Fruit fly (Drosophila melanogaster): ENCODE results near the gene RhoGEF64C.
A peak's percentile ranks its signal among the peaks of the same experiment; 100 is the strongest.

Gene RhoGEF64C

dm6 chr3L:4694823-4695222 lies 2.2 kb downstream of the RhoGEF64C start, which contains the start of gene CG15876:
Gene CG15876, minus strand, starts transcription at chr3L:4694845.
- TF ChIP-seq CG9948 (tag; optimal IDR thresholded peaks at IDR 0.05) (no peak), EcR (GFP tag; optimal IDR thresholded peaks at IDR 0.05) (no peak), rn (GFP tag; IDR thresholded peaks at IDR 0.05) (no peak), Ets98B (GFP tag; IDR thresholded peaks at IDR 0.05) (no peak), CG15710 (tag; optimal IDR thresholded peaks at IDR 0.05) (no peak)

- TF ChIP-seq gl (tag; optimal IDR thresholded peaks at IDR 0.05): no peak
- TF ChIP-seq CG8301 (tag; optimal IDR thresholded peaks at IDR 0.05): no peak
- TF ChIP-seq CG34367 (tag; optimal IDR thresholded peaks at IDR 0.05): no peak
- TF ChIP-seq CG8159 (tag; optimal IDR thresholded peaks at IDR 0.05): no peak
- no peak for TF ChIP-seq Pif1B (GFP tag; optimal IDR thresholded peaks at IDR 0.05)
- TF ChIP-seq Snoo (tag; optimal IDR thresholded peaks at IDR 0.05): no peak
- TF ChIP-seq CG32121 (GFP tag; IDR thresholded peaks at IDR 0.05): no peak
- no peak for TF ChIP-seq CG17806 (tag; optimal IDR thresholded peaks at IDR 0.05)
- TF ChIP-seq CG9948 (tag; optimal IDR thresholded peaks at IDR 0.05): no peak
- TF ChIP-seq CG12605 (GFP tag; IDR thresholded peaks at IDR 0.05): no peak
- TF ChIP-seq CG14655 (GFP tag; optimal IDR thresholded peaks at IDR 0.05): no peak
- TF ChIP-seq EcR (GFP tag; optimal IDR thresholded peaks at IDR 0.05): no peak
- no peak for TF ChIP-seq rn (GFP tag; IDR thresholded peaks at IDR 0.05)
- no peak for TF ChIP-seq D1 (tag; optimal IDR thresholded peaks at IDR 0.05)
Measured at dm6 chr3L:4696380-4696779, 3.8 kb downstream of the RhoGEF64C start.

DNA sequence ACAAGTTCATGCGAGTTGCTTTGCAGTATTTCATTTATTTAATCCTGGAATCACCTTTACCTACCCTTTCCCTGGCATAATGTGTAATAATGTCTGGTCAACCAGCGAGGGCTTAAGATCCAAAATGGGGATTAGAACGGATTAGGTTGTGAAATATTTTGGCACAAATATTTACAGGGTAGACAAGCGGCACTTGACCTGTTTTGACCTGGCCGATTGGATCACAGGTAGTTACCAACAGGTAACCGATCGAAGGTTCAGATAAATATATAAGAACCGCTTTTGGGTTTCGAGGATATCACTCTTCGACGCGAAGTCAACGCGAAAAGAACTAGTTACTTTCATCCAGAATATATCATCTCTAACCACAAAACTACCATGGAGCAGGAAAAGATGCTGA lies 4.7 kb downstream of the RhoGEF64C start, which contains the start of gene CG13713:
CG13713 (plus strand) TSS at position 301 of the 400 bp plus-strand sequence.
- TF ChIP-seq CG8159 (tag; optimal IDR thresholded peaks at IDR 0.05) (no peak), CG8301 (tag; optimal IDR thresholded peaks at IDR 0.05) (no peak), fd96Ca (GFP tag; IDR thresholded peaks at IDR 0.05) (no peak), CG34367 (tag; optimal IDR thresholded peaks at IDR 0.05) (no peak), gl (tag; optimal IDR thresholded peaks at IDR 0.05) (no peak), CG9948 (tag; optimal IDR thresholded peaks at IDR 0.05) (no peak), CG10348 (GFP tag; IDR thresholded peaks at IDR 0.05) (no peak), CG12605 (GFP tag; IDR thresholded peaks at IDR 0.05) (no peak), CG32121 (GFP tag; IDR thresholded peaks at IDR 0.05) (no peak), Snoo (tag; optimal IDR thresholded peaks at IDR 0.05) (no peak), CG14655 (GFP tag; optimal IDR thresholded peaks at IDR 0.05) (no peak)

- TF ChIP-seq CG34367 (tag; optimal IDR thresholded peaks at IDR 0.05) (peak; percentile 72), D1 (tag; optimal IDR thresholded peaks at IDR 0.05) (no peak), fd96Ca (GFP tag; IDR thresholded peaks at IDR 0.05) (peak; percentile 85), CG9948 (tag; optimal IDR thresholded peaks at IDR 0.05) (peak; percentile 69), CG4496 (GFP tag; IDR thresholded peaks at IDR 0.05) (peak; percentile 91), Pif1A (GFP tag; optimal IDR thresholded peaks at IDR 0.05) (peak; percentile 78), CG10348 (GFP tag; IDR thresholded peaks at IDR 0.05) (no peak), CG13204 (GFP tag; optimal IDR thresholded peaks at IDR 0.05) (peak; percentile 13), CG17806 (tag; optimal IDR thresholded peaks at IDR 0.05) (peak; percentile 67), CG15710 (tag; optimal IDR thresholded peaks at IDR 0.05) (peak; percentile 73), gl (tag; optimal IDR thresholded peaks at IDR 0.05) (peak; percentile 47), EcR (GFP tag; optimal IDR thresholded peaks at IDR 0.05) (no peak), CG32121 (GFP tag; IDR thresholded peaks at IDR 0.05) (peak; percentile 84), CG8301 (tag; optimal IDR thresholded peaks at IDR 0.05) (peak; percentile 85), CG14655 (GFP tag; optimal IDR thresholded peaks at IDR 0.05) (peak; percentile 78), Ets98B (GFP tag; IDR thresholded peaks at IDR 0.05) (peak; percentile 91), Pif1B (GFP tag; optimal IDR thresholded peaks at IDR 0.05) (peak; percentile 80), CG12605 (GFP tag; IDR thresholded peaks at IDR 0.05) (peak; percentile 73), CG8159 (tag; optimal IDR thresholded peaks at IDR 0.05) (peak; percentile 82), Snoo (tag; optimal IDR thresholded peaks at IDR 0.05) (peak; percentile 75), rn (GFP tag; IDR thresholded peaks at IDR 0.05) (peak; percentile 63)
Measured at dm6 chr3L:4698032-4698431, 5.4 kb downstream of the RhoGEF64C start.

dm6 chr3L:4698496-4698895 lies 5.9 kb downstream of the RhoGEF64C start:
- TF ChIP-seq CG14655 (GFP tag; optimal IDR thresholded peaks at IDR 0.05) (no peak), CG9948 (tag; optimal IDR thresholded peaks at IDR 0.05) (no peak), CG10348 (GFP tag; IDR thresholded peaks at IDR 0.05) (no peak), CG4496 (GFP tag; IDR thresholded peaks at IDR 0.05) (no peak)

DNA sequence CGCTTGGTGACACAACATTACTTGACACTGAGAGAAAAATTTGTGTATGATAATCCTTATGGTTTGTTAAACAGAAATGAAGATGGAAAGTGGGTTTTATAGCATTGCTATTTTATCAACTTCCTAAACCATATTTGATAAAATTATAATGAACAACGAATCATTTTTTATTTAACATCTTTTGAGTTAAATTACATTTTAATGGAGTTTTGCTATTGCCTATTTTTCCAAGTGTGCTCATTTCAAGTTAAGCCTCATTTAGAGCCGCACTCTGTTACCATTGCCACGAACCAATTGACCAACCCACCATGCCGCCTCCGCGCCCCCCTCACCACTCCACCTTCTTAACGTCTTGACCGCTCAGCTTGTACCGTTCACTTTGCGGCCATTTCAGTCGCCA lies 7.5 kb downstream of the RhoGEF64C start:
- no peak for TF ChIP-seq CG13204 (GFP tag; optimal IDR thresholded peaks at IDR 0.05)
- TF ChIP-seq Pif1A (GFP tag; optimal IDR thresholded peaks at IDR 0.05): no peak
- peak; percentile 28; the same call in 1 of the 2 replicates for TF ChIP-seq CG12605 (GFP tag; IDR thresholded peaks at IDR 0.05)
- no peak for TF ChIP-seq CG10348 (GFP tag; IDR thresholded peaks at IDR 0.05)
- no peak for TF ChIP-seq CG34367 (tag; optimal IDR thresholded peaks at IDR 0.05)
- no peak for TF ChIP-seq CG9948 (tag; optimal IDR thresholded peaks at IDR 0.05)
- peak; percentile 74 for TF ChIP-seq Ets98B (GFP tag; IDR thresholded peaks at IDR 0.05)
- peak; percentile 10 for TF ChIP-seq CG8301 (tag; optimal IDR thresholded peaks at IDR 0.05)
- TF ChIP-seq rn (GFP tag; IDR thresholded peaks at IDR 0.05): peak; percentile 54; the same call in 1 of the 2 replicates
- TF ChIP-seq CG14655 (GFP tag; optimal IDR thresholded peaks at IDR 0.05): peak; percentile 20
- TF ChIP-seq CG4496 (GFP tag; IDR thresholded peaks at IDR 0.05): peak; percentile 71
- TF ChIP-seq Pif1B (GFP tag; optimal IDR thresholded peaks at IDR 0.05): no peak
- no peak for TF ChIP-seq CG17806 (tag; optimal IDR thresholded peaks at IDR 0.05)
- no peak for TF ChIP-seq CG15710 (tag; optimal IDR thresholded peaks at IDR 0.05)
- TF ChIP-seq D1 (tag; optimal IDR thresholded peaks at IDR 0.05): no peak
- no peak for TF ChIP-seq CG8159 (tag; optimal IDR thresholded peaks at IDR 0.05)
- no peak for TF ChIP-seq EcR (GFP tag; optimal IDR thresholded peaks at IDR 0.05)
- TF ChIP-seq fd96Ca (GFP tag; IDR thresholded peaks at IDR 0.05): 0 out of 3 replicates have a peak, but pooled peaks have one; percentile 31
- no peak for TF ChIP-seq Snoo (tag; optimal IDR thresholded peaks at IDR 0.05)
- TF ChIP-seq CG32121 (GFP tag; IDR thresholded peaks at IDR 0.05): peak; percentile 85
- no peak for TF ChIP-seq gl (tag; optimal IDR thresholded peaks at IDR 0.05)
